Worm (Caenorhabditis elegans) whole organism, L4 larva: ENCODE measurements around the gene fbxb-118.
"Not testable (repeated sequence)": the region's sequence is repeated elsewhere in the genome, so short reads cannot be mapped to it uniquely, and the experiment has no call there.

ENCODE experiments used
- F49E8.2 ChIP-seq: sonication (generic microtip); optimal IDR thresholded peaks from 2 replicates; lab custom pipeline; 2016; ENCODE audit warnings: missing compliant biosample characterization, mild to moderate bottlenecking, missing genetic modification characterization, borderline replicate concordance
- ZK546.5 ChIP-seq, 2 experiments: sonication (generic microtip); optimal IDR thresholded peaks; 2 replicates each; lab custom pipeline; 2017; ENCODE audit warnings: missing biosample characterization in 2 of 2, missing genetic modification characterization in 2 of 2
- ama-1 ChIP-seq: fragments of 150-350 bp; optimal IDR thresholded peaks from 2 replicates; lab custom pipeline; 2014; ENCODE audit warnings: inconsistent platforms, mixed read lengths
- ceh-28 ChIP-seq: fragments of 150-350 bp; optimal IDR thresholded peaks from 2 replicates; lab custom pipeline; 2014; ENCODE audit warnings: missing biosample characterization, missing genetic modification reagents, missing genetic modification characterization
- dmd-8 ChIP-seq: fragments of 200-800 bp; sonication (Bioruptor generic); IDR thresholded peaks from 2 replicates; pipeline ENCODE4 v1.3.6; 2022; ENCODE audit warnings: missing genetic modification characterization, missing compliant biosample characterization
- fos-1 ChIP-seq: fragments of 150-350 bp; optimal IDR thresholded peaks from 2 replicates; lab custom pipeline; 2014; ENCODE audit warnings: missing biosample characterization, missing genetic modification characterization
- nhr-11 ChIP-seq: fragments of 150-350 bp; optimal IDR thresholded peaks from 2 replicates; lab custom pipeline; 2014; ENCODE audit warnings: missing biosample characterization, missing genetic modification characterization
- nhr-25 ChIP-seq: sonication (generic microtip); optimal IDR thresholded peaks from 2 replicates; lab custom pipeline; 2017; ENCODE audit warnings: missing genetic modification characterization, mild to moderate bottlenecking, missing compliant biosample characterization, antibody characterized with exemption, moderate library complexity, borderline replicate concordance; ENCODE audit not compliant: insufficient read depth
- nhr-6 ChIP-seq: fragments of 150-350 bp; optimal IDR thresholded peaks from 2 replicates; lab custom pipeline; 2014; ENCODE audit warnings: missing biosample characterization, missing genetic modification characterization
- unc-62 ChIP-seq, 3 experiments: fragments of 150-350 bp in 1 of 3; sonication (generic microtip); optimal IDR thresholded peaks in 2 of 3; peaks in 1 of 3; 1 replicate in 1 of 3; 2 replicates in 2 of 3; lab custom pipeline; 2014 to 2017; ENCODE audit warnings: missing biosample characterization in 3 of 3, missing genetic modification characterization in 3 of 3, missing genetic modification reagents in 3 of 3, missing genotype in 1 of 3

- TF ChIP-seq fos-1 (tag; lab: Kevin White, UChicago); unc-62 (GFP tag; optimal IDR thresholded peaks at IDR 0.05 in 1 of 2; lab: Kevin White, UChicago); unc-62 (tag; optimal IDR thresholded peaks at IDR 0.05; lab: Kevin White, UChicago); F49E8.2 (tag; lab: Kevin White, UChicago); nhr-25 (tag; lab: Kevin White, UChicago); ceh-28 (tag; lab: Kevin White, UChicago); ama-1; ZK546.5 (tag; optimal IDR thresholded peaks at IDR 0.05; lab: Kevin White, UChicago); dmd-8 (GFP tag; lab: Robert Waterston, UW); nhr-6 (tag; lab: Kevin White, UChicago); nhr-11 (tag; lab: Kevin White, UChicago): not testable (repeated sequence)
Observed at ce11 chrII:4078048-4078447, 14.2 kb upstream of the fbxb-118 start.
